Fruit fly (Drosophila melanogaster) Kc167 (cell line): ENCODE data around the gene COX7B.

Source experiments
- Myc ChIP-seq: fragments of >200 bp; optimal IDR thresholded peaks from 2 replicates; lab custom pipeline; 2017; ENCODE audit warnings: missing external identifiers
- Sin3A ChIP-seq: fragments of >200 bp; optimal IDR thresholded peaks from 2 replicates; lab custom pipeline; 2018; ENCODE audit warnings: missing external identifiers
- h ChIP-seq: fragments of >200 bp; optimal IDR thresholded peaks from 3 replicates; lab custom pipeline; 2018; ENCODE audit warnings: missing external identifiers
- insv ChIP-seq: fragments of >200 bp; optimal IDR thresholded peaks from 3 replicates; lab custom pipeline; 2018; ENCODE audit warnings: missing external identifiers
- psq ChIP-seq: fragments of >200 bp; optimal IDR thresholded peaks from 2 replicates; lab custom pipeline; 2017; ENCODE audit warnings: missing external identifiers
- ttk ChIP-seq: sonication (Bioruptor generic); optimal IDR thresholded peaks from 2 replicates; lab custom pipeline; 2017; ENCODE audit warnings: missing external identifiers

COX7B gene

dm6 chr3L:17425132-17425713 is at the start of gene COX7B, which contains the start of gene Sec3:
Gene COX7B, plus strand, starts transcription at chr3L:17425477.
Gene Sec3, minus strand, starts transcription at chr3L:17425217.
- no peak for TF ChIP-seq psq (lab: Kevin White, UChicago)
- no peak for TF ChIP-seq h (lab: Kevin White, UChicago)
- TF ChIP-seq insv (lab: Kevin White, UChicago) = no peak
- no peak for TF ChIP-seq Myc (lab: Kevin White, UChicago)
- TF ChIP-seq Sin3A = no peak
- TF ChIP-seq ttk (lab: Kevin White, UChicago) = no peak

DNA sequence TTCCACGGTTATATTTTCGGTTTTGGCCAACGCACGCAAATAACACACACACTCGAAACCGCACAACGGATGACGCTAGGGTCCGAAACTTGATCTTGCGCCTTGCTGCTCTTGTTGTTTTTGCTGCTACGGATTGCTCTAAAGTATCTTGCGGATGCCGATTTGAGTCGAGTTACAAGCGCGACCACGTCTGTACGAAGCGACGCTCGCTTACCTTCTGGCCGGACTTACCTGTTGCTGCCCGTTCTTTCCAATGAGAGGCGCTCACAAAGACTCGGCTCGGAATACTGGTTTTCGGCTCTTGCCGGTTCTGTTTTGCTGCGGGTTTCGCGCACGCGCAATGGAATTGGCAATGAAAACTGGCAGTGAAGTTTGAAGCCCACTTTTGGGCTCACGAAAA is 46.0 kb upstream of the COX7B start, which contains the start of gene Cad74A:
Cad74A (minus strand) TSS at position 220 of the 400 bp plus-strand sequence.
- TF ChIP-seq ttk (lab: Kevin White, UChicago) = no peak
- no peak for TF ChIP-seq Myc (lab: Kevin White, UChicago)
- TF ChIP-seq psq (lab: Kevin White, UChicago) = no peak
- no peak for TF ChIP-seq h (lab: Kevin White, UChicago)
- TF ChIP-seq Sin3A = no peak
- no peak for TF ChIP-seq insv (lab: Kevin White, UChicago)

dm6 chr3L:17381990-17382389 is 43.3 kb upstream of the COX7B start:
- TF ChIP-seq psq (lab: Kevin White, UChicago) (no peak), Myc (lab: Kevin White, UChicago) (no peak), insv (lab: Kevin White, UChicago) (no peak), Sin3A (no peak), ttk (lab: Kevin White, UChicago) (no peak), h (lab: Kevin White, UChicago) (no peak)

- no peak for TF ChIP-seq ttk (lab: Kevin White, UChicago)
- no peak for TF ChIP-seq Myc (lab: Kevin White, UChicago)
- no peak for TF ChIP-seq psq (lab: Kevin White, UChicago)
- no peak for TF ChIP-seq insv (lab: Kevin White, UChicago)
- TF ChIP-seq Sin3A = no peak
- no peak for TF ChIP-seq h (lab: Kevin White, UChicago)
Observed at dm6 chr3L:17382628-17383027, 42.6 kb upstream of the COX7B start, which contains the start of gene CG13728. Gene CG13728, minus strand, starts transcription at chr3L:17382728.

- TF ChIP-seq ttk (lab: Kevin White, UChicago) (no peak), h (lab: Kevin White, UChicago) (no peak), psq (lab: Kevin White, UChicago) (no peak), insv (lab: Kevin White, UChicago) (no peak), Sin3A (no peak), Myc (lab: Kevin White, UChicago) (no peak)
Observed at dm6 chr3L:17383285-17383684, 42.0 kb upstream of the COX7B start.

- TF ChIP-seq insv (lab: Kevin White, UChicago) (no peak), h (lab: Kevin White, UChicago) (no peak), psq (lab: Kevin White, UChicago) (no peak), ttk (lab: Kevin White, UChicago) (no peak), Myc (lab: Kevin White, UChicago) (no peak), Sin3A (no peak)
Observed at dm6 chr3L:17383714-17384113, 41.6 kb upstream of the COX7B start.

DNA sequence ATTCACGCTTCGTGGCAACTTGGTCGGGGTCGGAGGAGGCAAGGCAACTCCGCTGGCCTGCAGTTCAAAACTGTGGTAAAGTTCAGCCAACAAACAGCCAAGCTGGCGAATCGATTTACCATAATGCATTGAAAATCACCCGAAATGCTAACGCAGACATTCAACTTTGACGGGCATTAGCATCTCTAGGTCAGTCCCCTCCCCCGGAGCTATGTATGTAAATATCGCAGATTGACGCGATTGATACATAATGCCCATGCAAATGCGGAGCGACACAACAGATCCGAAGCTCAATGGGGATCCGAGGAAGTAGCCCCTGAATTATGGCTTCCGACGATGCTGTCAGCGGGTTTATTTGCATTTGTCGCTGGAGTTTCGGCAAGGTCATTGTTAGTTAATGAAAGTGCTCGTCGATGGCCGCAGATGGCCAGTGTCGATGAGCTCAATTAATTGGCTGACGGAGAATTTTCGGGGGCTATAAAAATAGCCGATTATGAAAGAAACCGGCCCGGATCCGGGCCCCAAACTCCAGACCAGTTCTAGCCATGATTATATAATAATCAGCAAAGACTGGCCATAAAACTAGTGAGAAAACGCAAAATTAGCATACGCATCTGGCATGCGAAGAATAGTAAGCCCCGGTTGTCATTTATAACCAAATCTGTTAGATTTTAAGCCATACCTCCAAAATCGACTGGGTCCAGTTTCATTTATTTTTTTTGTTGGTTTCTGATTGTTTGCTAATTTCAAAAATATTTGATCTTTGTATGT is 38.5 kb upstream of the COX7B start:
- no peak for TF ChIP-seq psq (lab: Kevin White, UChicago)
- no peak for TF ChIP-seq insv (lab: Kevin White, UChicago)
- TF ChIP-seq Myc (lab: Kevin White, UChicago) = no peak
- TF ChIP-seq ttk (lab: Kevin White, UChicago) = no peak
- no peak for TF ChIP-seq h (lab: Kevin White, UChicago)
- TF ChIP-seq Sin3A = no peak

dm6 chr3L:17388895-17389294 is 36.4 kb upstream of the COX7B start, which contains the start of gene CG13731:
Gene CG13731, minus strand, starts transcription at chr3L:17388956.
- TF ChIP-seq psq (lab: Kevin White, UChicago) = no peak
- no peak for TF ChIP-seq h (lab: Kevin White, UChicago)
- no peak for TF ChIP-seq Myc (lab: Kevin White, UChicago)
- TF ChIP-seq Sin3A = no peak
- no peak for TF ChIP-seq insv (lab: Kevin White, UChicago)
- TF ChIP-seq ttk (lab: Kevin White, UChicago) = no peak

DNA sequence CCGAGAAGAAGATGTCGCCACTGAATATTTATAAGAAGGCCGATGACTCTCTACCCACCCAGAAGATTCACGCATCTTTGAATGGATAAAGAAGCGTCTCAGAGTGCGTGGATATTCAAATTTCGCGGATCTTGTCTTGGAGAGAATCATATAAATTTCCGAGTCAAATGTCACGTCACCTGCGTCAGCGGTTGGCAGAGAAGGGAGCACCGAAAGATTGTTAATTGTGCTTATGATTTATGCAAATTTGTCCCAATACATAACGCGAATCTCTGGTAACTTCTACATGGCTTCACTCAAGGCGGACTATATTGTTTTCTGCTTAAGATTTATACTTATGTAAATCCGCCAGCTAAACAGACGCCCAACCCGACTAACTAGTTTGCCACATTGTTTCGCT is 34.1 kb upstream of the COX7B start:
- TF ChIP-seq h (lab: Kevin White, UChicago) = no peak
- no peak for TF ChIP-seq Sin3A
- TF ChIP-seq insv (lab: Kevin White, UChicago) = no peak
- no peak for TF ChIP-seq ttk (lab: Kevin White, UChicago)
- no peak for TF ChIP-seq Myc (lab: Kevin White, UChicago)
- no peak for TF ChIP-seq psq (lab: Kevin White, UChicago)

DNA sequence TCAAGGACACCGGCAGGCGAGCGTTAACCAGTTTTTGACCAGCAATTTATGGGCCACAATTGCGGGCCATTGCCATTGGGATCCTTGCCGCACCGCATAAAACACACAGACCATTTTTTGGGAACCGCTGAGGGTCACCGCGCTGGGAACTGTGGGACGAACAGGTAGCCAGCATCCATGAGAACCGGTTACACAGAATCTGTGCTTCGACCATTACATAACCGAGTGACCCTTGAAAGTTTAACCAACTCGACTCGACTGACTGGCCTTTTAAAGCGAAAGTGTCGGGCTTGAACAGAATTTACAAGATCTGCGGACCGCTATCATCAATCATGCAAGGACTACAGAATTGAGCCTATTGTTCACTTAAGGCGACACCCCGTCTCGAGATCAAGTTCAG is 32.9 kb upstream of the COX7B start:
- TF ChIP-seq Myc (lab: Kevin White, UChicago) (no peak), Sin3A (no peak), psq (lab: Kevin White, UChicago) (no peak), ttk (lab: Kevin White, UChicago) (no peak), insv (lab: Kevin White, UChicago) (no peak), h (lab: Kevin White, UChicago) (no peak)

DNA sequence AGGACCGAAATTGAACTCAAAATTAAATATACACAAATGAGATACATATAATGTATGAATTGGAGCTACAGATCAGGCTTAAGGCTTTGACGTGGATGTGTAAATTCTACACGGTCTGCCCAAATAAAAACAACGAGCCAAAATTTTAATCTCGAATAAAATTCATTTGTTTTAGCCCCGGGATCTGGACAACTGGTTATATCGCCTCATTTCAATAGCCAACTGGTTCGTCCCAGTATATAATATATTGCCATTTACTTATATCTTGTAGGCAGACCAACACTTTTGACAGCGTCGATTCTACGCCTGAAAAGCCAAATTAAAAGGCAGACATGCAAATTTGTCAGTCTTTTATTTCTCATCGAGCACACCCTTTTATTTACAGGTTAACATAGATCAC is 32.2 kb upstream of the COX7B start:
- TF ChIP-seq h (lab: Kevin White, UChicago) (no peak), ttk (lab: Kevin White, UChicago) (no peak), Myc (lab: Kevin White, UChicago) (no peak)
